Fruit fly (Drosophila melanogaster) whole organism, embryonic: Measurements from ENCODE around the gene CG5727.

Experiments used
- Atf-2 ChIP-seq: fragments of 200-800 bp; sonication (Bioruptor generic); optimal IDR thresholded peaks from 2 replicates; lab custom pipeline; 2016; ENCODE audit warnings: missing biosample characterization, missing genetic modification characterization
- Atf6 ChIP-seq: fragments of 200-800 bp; sonication (Bioruptor generic); IDR thresholded peaks from 2 replicates; pipeline ENCODE4 v1.3.6; 2022; ENCODE audit warnings: missing biosample characterization, missing genetic modification characterization
- BEAF-32 ChIP-seq: fragments of 200-800 bp; sonication (Bioruptor generic); optimal IDR thresholded peaks from 3 replicates; lab custom pipeline; 2017; ENCODE audit warnings: missing biosample characterization, missing genetic modification characterization, mild to moderate bottlenecking, moderate library complexity, missing genetic modification reagents
- CG1024 ChIP-seq: fragments of 200-800 bp; sonication (Bioruptor generic); IDR thresholded peaks from 2 replicates; pipeline ENCODE4 v1.3.6; 2022; ENCODE audit warnings: missing biosample characterization, missing genetic modification characterization
- CG11723 ChIP-seq: fragments of 200-800 bp; sonication (Bioruptor generic); optimal IDR thresholded peaks from 2 replicates; lab custom pipeline; 2017; ENCODE audit warnings: missing biosample characterization, mild to moderate bottlenecking, missing genetic modification characterization
- CG14860 ChIP-seq: fragments of 200-800 bp; sonication (Bioruptor generic); IDR thresholded peaks from 3 replicates; pipeline ENCODE4 v1.3.6; 2022; ENCODE audit warnings: missing biosample characterization, missing genetic modification characterization; ENCODE audit not compliant: partially characterized antibody
- CG14965 ChIP-seq: fragments of 200-800 bp; sonication (Bioruptor generic); optimal IDR thresholded peaks from 2 replicates; lab custom pipeline; 2016; ENCODE audit warnings: missing biosample characterization, missing genetic modification characterization, borderline replicate concordance
- CG17361 ChIP-seq: fragments of 200-800 bp; sonication (Bioruptor generic); IDR thresholded peaks from 3 replicates; pipeline ENCODE4 v1.3.6; 2022; ENCODE audit warnings: missing biosample characterization, missing genetic modification characterization
- CG17385 ChIP-seq: fragments of 200-800 bp; sonication (Bioruptor generic); optimal IDR thresholded peaks from 3 replicates; lab custom pipeline; 2018; ENCODE audit warnings: missing biosample characterization, mild to moderate bottlenecking, missing genetic modification characterization
- CG2712 ChIP-seq: fragments of 200-800 bp; optimal IDR thresholded peaks from 3 replicates; lab custom pipeline; 2019; ENCODE audit warnings: missing biosample characterization, mild to moderate bottlenecking, missing genetic modification characterization, moderate library complexity
- CG3163 ChIP-seq: fragments of 200-800 bp; sonication (Bioruptor generic); optimal IDR thresholded peaks from 3 replicates; lab custom pipeline; 2016; ENCODE audit warnings: missing biosample characterization, missing genetic modification characterization
- CG3407 ChIP-seq: fragments of 200-800 bp; sonication (Bioruptor generic); optimal IDR thresholded peaks from 2 replicates; lab custom pipeline; 2018; ENCODE audit warnings: missing biosample characterization, mild to moderate bottlenecking, missing genetic modification characterization
- CG43689 ChIP-seq: fragments of 200-800 bp; sonication (Bioruptor generic); IDR thresholded peaks from 2 replicates; pipeline ENCODE4 v1.3.6; 2022; ENCODE audit warnings: missing biosample characterization, missing genetic modification characterization
- CG7372 ChIP-seq: fragments of 200-800 bp; sonication (Bioruptor generic); IDR thresholded peaks from 2 replicates; pipeline ENCODE4 v1.3.6; 2022; ENCODE audit warnings: missing biosample characterization, missing genetic modification characterization
- CG7839 ChIP-seq: fragments of 200-800 bp; sonication (Bioruptor generic); optimal IDR thresholded peaks from 3 replicates; lab custom pipeline; 2018; ENCODE audit warnings: missing biosample characterization, mild to moderate bottlenecking, missing genetic modification characterization, moderate library complexity
- CG7987 ChIP-seq: fragments of 200-800 bp; sonication (Bioruptor generic); optimal IDR thresholded peaks from 2 replicates; lab custom pipeline; 2018; ENCODE audit warnings: missing biosample characterization, mild to moderate bottlenecking, missing genetic modification characterization, moderate library complexity
- CG8290 ChIP-seq, 3 experiments: fragments of 200-800 bp; sonication (Bioruptor generic); optimal IDR thresholded peaks; 2 replicates each; lab custom pipeline; 2016 to 2019; ENCODE audit warnings: missing biosample characterization in 3 of 3, missing genetic modification characterization in 3 of 3, mild to moderate bottlenecking in 2 of 3, moderate library complexity in 1 of 3
- CG9797 ChIP-seq: fragments of 200-800 bp; sonication (Bioruptor generic); optimal IDR thresholded peaks from 3 replicates; lab custom pipeline; 2018; ENCODE audit warnings: missing biosample characterization, mild to moderate bottlenecking, missing genetic modification characterization
- Dad ChIP-seq: fragments of 200-800 bp; sonication (Bioruptor generic); optimal IDR thresholded peaks from 3 replicates; lab custom pipeline; 2016; ENCODE audit warnings: missing biosample characterization, missing genetic modification characterization
- Drgx ChIP-seq: fragments of 200-800 bp; sonication (Bioruptor generic); IDR thresholded peaks from 2 replicates; pipeline ENCODE4 v1.3.6; 2022; ENCODE audit warnings: missing biosample characterization, missing genetic modification characterization
- HmgD ChIP-seq: fragments of 200-800 bp; sonication (Bioruptor generic); optimal IDR thresholded peaks from 3 replicates; lab custom pipeline; 2016; ENCODE audit warnings: missing biosample characterization, missing genetic modification characterization
- Mad ChIP-seq: fragments of 200-800 bp; sonication (Bioruptor generic); optimal IDR thresholded peaks from 2 replicates; lab custom pipeline; 2016; ENCODE audit warnings: missing biosample characterization, missing genetic modification characterization
- Neu2 ChIP-seq: fragments of 200-800 bp; sonication (Bioruptor generic); optimal IDR thresholded peaks from 3 replicates; lab custom pipeline; 2016; ENCODE audit warnings: missing biosample characterization, missing genetic modification characterization, borderline replicate concordance
- Nf-YA ChIP-seq: fragments of 200-800 bp; sonication (Bioruptor generic); IDR thresholded peaks from 2 replicates; pipeline ENCODE4 v1.3.6; 2022; ENCODE audit warnings: missing biosample characterization, missing genetic modification characterization
- Sry-δ ChIP-seq: fragments of 200-800 bp; sonication (Bioruptor generic); optimal IDR thresholded peaks from 2 replicates; lab custom pipeline; 2016; ENCODE audit warnings: missing biosample characterization, missing genetic modification characterization
- Xbp1 ChIP-seq: fragments of 200-800 bp; sonication (Bioruptor generic); optimal IDR thresholded peaks from 3 replicates; lab custom pipeline; 2016; ENCODE audit warnings: missing biosample characterization, mild to moderate bottlenecking, missing genetic modification characterization
- ab ChIP-seq: fragments of 200-800 bp; sonication (Bioruptor generic); optimal IDR thresholded peaks from 2 replicates; lab custom pipeline; 2016; ENCODE audit warnings: missing biosample characterization, missing genetic modification characterization
- abd-A ChIP-seq: fragments of 200-800 bp; sonication (Bioruptor generic); optimal IDR thresholded peaks from 3 replicates; lab custom pipeline; 2019; ENCODE audit warnings: missing biosample characterization, mild to moderate bottlenecking, missing genetic modification characterization, moderate library complexity
- bab2 ChIP-seq: fragments of 200-800 bp; sonication (Bioruptor generic); optimal IDR thresholded peaks from 2 replicates; lab custom pipeline; 2016; ENCODE audit warnings: missing biosample characterization, missing genetic modification characterization
- chm ChIP-seq: fragments of 200-800 bp; sonication (Bioruptor generic); IDR thresholded peaks from 2 replicates; pipeline ENCODE4 v1.3.6; 2022; ENCODE audit warnings: missing biosample characterization, missing genetic modification characterization
- ci ChIP-seq: fragments of 200-800 bp; sonication (Bioruptor generic); IDR thresholded peaks from 3 replicates; pipeline ENCODE4 v1.3.6; 2022; ENCODE audit warnings: missing biosample characterization, missing genetic modification characterization
- danr ChIP-seq: fragments of 200-800 bp; sonication (Bioruptor generic); IDR thresholded peaks from 2 replicates; pipeline ENCODE4 v1.3.6; 2022; ENCODE audit warnings: missing biosample characterization, missing genetic modification characterization
- disco-r ChIP-seq: fragments of 200-800 bp; sonication (Bioruptor generic); optimal IDR thresholded peaks from 2 replicates; lab custom pipeline; 2016; ENCODE audit warnings: missing biosample characterization, missing genetic modification characterization
- dmrt11E ChIP-seq: fragments of 200-800 bp; sonication (Bioruptor generic); optimal IDR thresholded peaks from 3 replicates; lab custom pipeline; 2018; ENCODE audit warnings: missing biosample characterization, mild to moderate bottlenecking, missing genetic modification characterization, moderate library complexity
- dpn ChIP-seq, 2 experiments: fragments of 200-800 bp; sonication (Bioruptor generic); optimal IDR thresholded peaks; 3 replicates each; lab custom pipeline; 2016; ENCODE audit warnings: missing biosample characterization in 2 of 2, missing genetic modification characterization in 2 of 2
- emc ChIP-seq: fragments of 200-800 bp; sonication (Bioruptor generic); optimal IDR thresholded peaks from 2 replicates; lab custom pipeline; 2016; ENCODE audit warnings: missing biosample characterization, missing genetic modification characterization
- eyg ChIP-seq: fragments of 200-800 bp; sonication (Bioruptor generic); optimal IDR thresholded peaks from 3 replicates; lab custom pipeline; 2016; ENCODE audit warnings: missing biosample characterization, missing genetic modification characterization
- fu2 ChIP-seq: fragments of 200-800 bp; sonication (Bioruptor generic); optimal IDR thresholded peaks from 2 replicates; lab custom pipeline; 2016; ENCODE audit warnings: missing biosample characterization, missing genetic modification characterization
- gro ChIP-seq: fragments of 200-800 bp; sonication (Bioruptor generic); optimal IDR thresholded peaks from 2 replicates; lab custom pipeline; 2016; ENCODE audit warnings: missing biosample characterization, missing genetic modification characterization
- hb ChIP-seq: fragments of 200-800 bp; sonication (Bioruptor generic); IDR thresholded peaks from 3 replicates; pipeline ENCODE4 v1.3.6; 2022; ENCODE audit warnings: missing biosample characterization, missing genetic modification characterization; ENCODE audit not compliant: partially characterized antibody
- hth ChIP-seq: fragments of >200 bp; optimal IDR thresholded peaks from 2 replicates; lab custom pipeline; 2017; ENCODE audit warnings: inconsistent platforms
- knrl ChIP-seq: fragments of 200-800 bp; sonication (Bioruptor generic); IDR thresholded peaks from 3 replicates; pipeline ENCODE4 v1.3.6; 2022; ENCODE audit warnings: missing biosample characterization, missing genetic modification characterization; ENCODE audit not compliant: partially characterized antibody
- pho ChIP-seq: fragments of 200-800 bp; sonication (Bioruptor generic); optimal IDR thresholded peaks from 2 replicates; lab custom pipeline; 2016; ENCODE audit warnings: missing biosample characterization, missing genetic modification characterization
- pzg ChIP-seq: fragments of 200-800 bp; sonication (Bioruptor generic); optimal IDR thresholded peaks from 3 replicates; lab custom pipeline; 2018; ENCODE audit warnings: missing biosample characterization, mild to moderate bottlenecking, missing genetic modification characterization, moderate library complexity
- ranshi ChIP-seq: fragments of 200-800 bp; sonication (Bioruptor generic); IDR thresholded peaks from 2 replicates; pipeline ENCODE4 v1.3.6; 2022; ENCODE audit warnings: missing biosample characterization, missing genetic modification characterization
- sc ChIP-seq, 3 experiments: fragments of >200 bp in 2 of 3; fragments of 200-800 bp in 1 of 3; sonication (Bioruptor generic) in 1 of 3; optimal IDR thresholded peaks; 2 replicates in 2 of 3; 3 replicates in 1 of 3; lab custom pipeline; 2017; ENCODE audit warnings: mild to moderate bottlenecking in 1 of 3, missing biosample characterization in 1 of 3, missing genetic modification characterization in 1 of 3, missing genetic modification reagents in 1 of 3
- schlank ChIP-seq: fragments of 200-800 bp; sonication (Bioruptor generic); optimal IDR thresholded peaks from 2 replicates; lab custom pipeline; 2018; ENCODE audit warnings: missing biosample characterization, mild to moderate bottlenecking, missing genetic modification characterization
- sens ChIP-seq: fragments of 200-800 bp; sonication (Bioruptor generic); peaks from one replicate; lab custom pipeline; 2016; ENCODE audit warnings: missing biosample characterization, missing genetic modification characterization
- sisA ChIP-seq: fragments of 200-800 bp; sonication (Bioruptor generic); IDR thresholded peaks from 2 replicates; pipeline ENCODE4 v1.3.6; 2022; ENCODE audit warnings: missing biosample characterization, missing genetic modification characterization
- tna ChIP-seq: fragments of 200-800 bp; sonication (Bioruptor generic); IDR thresholded peaks from 2 replicates; pipeline ENCODE4 v1.3.6; 2022; ENCODE audit warnings: missing biosample characterization, missing genetic modification characterization; ENCODE audit not compliant: partially characterized antibody
- toy ChIP-seq: fragments of 200-800 bp; sonication (Bioruptor generic); IDR thresholded peaks from 2 replicates; pipeline ENCODE4 v1.3.6; 2022; ENCODE audit warnings: missing biosample characterization, missing genetic modification characterization

The CG5727 gene

dm6 chr2L:10230455-10230854 lies 20.0 kb upstream of the CG5727 start (continued):
- TF ChIP-seq Nf-YA (GFP tag; lab: Robert Waterston, UW) (no peak), hth (no peak), CG14860 (0 out of 3 replicates have a peak, but pooled peaks have one; percentile 35), CG7372 (GFP tag; lab: Robert Waterston, UW) (no peak), CG1024 (no peak), eyg (GFP tag; lab: Kevin White, UChicago) (no peak), danr (no peak), Sry-δ (GFP tag; lab: Kevin White, UChicago) (peak; percentile 56), CG7839 (tag; lab: Kevin White, UChicago) (no peak), emc (no peak), sens (GFP tag; lab: Kevin White, UChicago) (peak; percentile 41), sc (optimal IDR thresholded peaks at IDR 0.05; lab: Kevin White, UChicago) (no peak), sc (GFP tag; optimal IDR thresholded peaks at IDR 0.05; lab: Kevin White, UChicago) (no peak), schlank (no peak), Mad (GFP tag; lab: Kevin White, UChicago) (no peak), tna (GFP tag; lab: Robert Waterston, UW) (peak; percentile 46; the same call in 1 of the 2 replicates), pho (GFP tag; lab: Kevin White, UChicago) (no peak), sisA (GFP tag; lab: Robert Waterston, UW) (no peak), Neu2 (GFP tag; lab: Kevin White, UChicago) (peak; percentile 96), BEAF-32 (peak; percentile 62), knrl (peak; percentile 42; the same call in 1 of the 3 replicates), ci (no peak), toy (no peak), fu2 (no peak), ranshi (GFP tag; lab: Robert Waterston, UW) (no peak), CG7987 (no peak), bab2 (GFP tag; lab: Kevin White, UChicago) (no peak), pzg (peak; percentile 13), chm (GFP tag; lab: Robert Waterston, UW) (no peak), CG3163 (GFP tag; lab: Kevin White, UChicago) (no peak), Atf6 (no peak), CG17385 (no peak), CG11723 (GFP tag; lab: Kevin White, UChicago) (no peak), Xbp1 (GFP tag; lab: Kevin White, UChicago) (no peak), hb (GFP tag; lab: Robert Waterston, UW) (no peak), Dad (GFP tag; lab: Kevin White, UChicago) (no peak), CG43689 (no peak), ab (no peak), CG9797 (peak; percentile 28), CG8290 (GFP tag; optimal IDR thresholded peaks at IDR 0.05; lab: Kevin White, UChicago) (peak; percentile 81), CG8290 (tag; optimal IDR thresholded peaks at IDR 0.05; lab: Kevin White, UChicago) (peak; percentile 25 to 72), dmrt11E (tag; lab: Kevin White, UChicago) (no peak), CG3407 (GFP tag; lab: Kevin White, UChicago) (no peak), Drgx (GFP tag; lab: Robert Waterston, UW) (no peak), HmgD (GFP tag; lab: Kevin White, UChicago) (no peak), dpn (GFP tag; optimal IDR thresholded peaks at IDR 0.05; lab: Kevin White, UChicago) (no peak), disco-r (GFP tag; lab: Kevin White, UChicago) (no peak), abd-A (tag; lab: Kevin White, UChicago) (no peak), gro (no peak), CG2712 (no peak), Atf-2 (GFP tag; lab: Kevin White, UChicago) (no peak), CG14965 (no peak), CG17361 (GFP tag; lab: Robert Waterston, UW) (0 out of 3 replicates have a peak, but pooled peaks have one; percentile 10)
